Worm (Caenorhabditis elegans): ENCODE measurements around the gene F53G2.3.

- TF ChIP-seq snpc-4 (tag; optimal IDR thresholded peaks at IDR 0.05) (no peak), nhr-21 (tag; optimal IDR thresholded peaks at IDR 0.05) (no peak), unc-62 (GFP tag; optimal IDR thresholded peaks at IDR 0.05) (no peak), nhr-237 (tag; optimal IDR thresholded peaks at IDR 0.05) (no peak), lsy-2 (tag; optimal IDR thresholded peaks at IDR 0.05) (peak; percentile 39 to 59)
Observed at ce11 chrII:2479047-2479446, 1.2 kb upstream of the F53G2.3 start, which contains the start of gene F53G2.12.

Data from whole organism, L2 larva.